Worm (Caenorhabditis elegans) whole organism, mixed stage, embryonic: ENCODE results near the gene clpr-2.

Experiments used
- blmp-1 ChIP-seq: fragments of 150-350 bp; optimal IDR thresholded peaks from 2 replicates; lab custom pipeline; 2014; ENCODE audit warnings: missing biosample characterization, missing genetic modification characterization
- cnd-1 ChIP-seq: fragments of 200-800 bp; sonication (Bioruptor generic); optimal IDR thresholded peaks from 2 replicates; lab custom pipeline; 2018; ENCODE audit warnings: mild to moderate bottlenecking, missing genetic modification characterization, missing compliant biosample characterization
- lin-13 ChIP-seq: fragments of 150-350 bp; optimal IDR thresholded peaks from 2 replicates; lab custom pipeline; 2014; ENCODE audit warnings: missing biosample characterization, missing genetic modification characterization
- lsy-2 ChIP-seq: fragments of 150-350 bp; optimal IDR thresholded peaks from 2 replicates; lab custom pipeline; 2014; ENCODE audit warnings: missing biosample characterization, missing genetic modification characterization
- mab-5 ChIP-seq: fragments of 150-350 bp; optimal IDR thresholded peaks from 2 replicates; lab custom pipeline; 2014; ENCODE audit warnings: missing biosample characterization, missing genetic modification characterization
- mep-1 ChIP-seq: fragments of 150-350 bp; optimal IDR thresholded peaks from 2 replicates; lab custom pipeline; 2017; ENCODE audit warnings: missing biosample characterization, missing genetic modification reagents, missing genetic modification characterization, inconsistent platforms
- nhr-12 ChIP-seq: fragments of 150-350 bp; optimal IDR thresholded peaks from 2 replicates; lab custom pipeline; 2014; ENCODE audit warnings: missing biosample characterization, missing genetic modification characterization
- nhr-28 ChIP-seq: fragments of 150-350 bp; optimal IDR thresholded peaks from 2 replicates; lab custom pipeline; 2014; ENCODE audit warnings: missing biosample characterization, missing genetic modification characterization
- nhr-76 ChIP-seq: sonication (generic microtip); optimal IDR thresholded peaks from 2 replicates; lab custom pipeline; 2017; ENCODE audit warnings: missing biosample characterization, missing genetic modification characterization
- pha-4 ChIP-seq: fragments of 150-350 bp; optimal IDR thresholded peaks from 2 replicates; lab custom pipeline; 2018; ENCODE audit warnings: missing biosample characterization, missing genetic modification reagents, missing genetic modification characterization
- sptf-1 ChIP-seq: sonication (generic microtip); optimal IDR thresholded peaks from 2 replicates; lab custom pipeline; 2017; ENCODE audit warnings: mild to moderate bottlenecking, missing genetic modification characterization, moderate library complexity, missing compliant biosample characterization
- unc-39 ChIP-seq: fragments of 150-350 bp; optimal IDR thresholded peaks from 2 replicates; lab custom pipeline; 2014; ENCODE audit warnings: missing biosample characterization, missing genetic modification characterization
- unc-62 ChIP-seq: fragments of 150-350 bp; optimal IDR thresholded peaks from 2 replicates; lab custom pipeline; 2014; ENCODE audit warnings: missing biosample characterization, missing genetic modification reagents, missing genetic modification characterization

ce11 chrII:1306036-1306435, 47.3 kb downstream of the clpr-2 start, which contains the start of gene emc-2:
- no peak for TF ChIP-seq unc-39
- TF ChIP-seq pha-4 (tag; lab: Kevin White, UChicago), result no peak
- no peak for TF ChIP-seq lsy-2 (tag; lab: Kevin White, UChicago)
- no peak for TF ChIP-seq blmp-1
- TF ChIP-seq cnd-1 (tag; lab: Kevin White, UChicago), result no peak
- no peak for TF ChIP-seq mep-1
- TF ChIP-seq sptf-1, result no peak
- no peak for TF ChIP-seq nhr-28 (tag; lab: Kevin White, UChicago)
- no peak for TF ChIP-seq lin-13 (tag; lab: Kevin White, UChicago)
- no peak for TF ChIP-seq unc-62 (GFP tag; lab: Kevin White, UChicago)
- TF ChIP-seq mab-5, result no peak
- TF ChIP-seq nhr-76 (tag; lab: Kevin White, UChicago), result no peak
- no peak for TF ChIP-seq nhr-12
